Worm (Caenorhabditis elegans): ENCODE data around the gene F26A1.1.

Gene F26A1.1

ce11 chrIII:4849739-4850138 lies 568 bp upstream of the F26A1.1 start, which contains the start of gene nonu-1:
Gene nonu-1, minus strand, starts transcription at chrIII:4849907.
- TF ChIP-seq sem-2 (GFP tag; optimal IDR thresholded peaks at IDR 0.05): no peak
- TF ChIP-seq mls-2 (tag; optimal IDR thresholded peaks at IDR 0.05): no peak
- TF ChIP-seq ceh-39 (tag; optimal IDR thresholded peaks at IDR 0.05): no peak
- no peak for TF ChIP-seq nhr-28 (tag; optimal IDR thresholded peaks at IDR 0.05)
- no peak for TF ChIP-seq nhr-12 (tag; optimal IDR thresholded peaks at IDR 0.05)
- TF ChIP-seq M03D4.4 (tag; optimal IDR thresholded peaks at IDR 0.05): no peak
- no peak for TF ChIP-seq ceh-83 (GFP tag; optimal IDR thresholded peaks at IDR 0.05)
- no peak for TF ChIP-seq unc-39 (tag; optimal IDR thresholded peaks at IDR 0.05)

ce11 chrIII:4852025-4852424 lies 1.7 kb downstream of the F26A1.1 start, which contains the start of gene ced-4:
Gene ced-4, plus strand, starts transcription at chrIII:4852325.
- TF ChIP-seq cnd-1 (tag; optimal IDR thresholded peaks at IDR 0.05) (no peak), mab-5 (tag; optimal IDR thresholded peaks at IDR 0.05) (no peak), blmp-1 (tag; optimal IDR thresholded peaks at IDR 0.05) (no peak), ceh-39 (tag; optimal IDR thresholded peaks at IDR 0.05) (no peak), nhr-2 (tag; optimal IDR thresholded peaks at IDR 0.05) (no peak), nhr-12 (tag; optimal IDR thresholded peaks at IDR 0.05) (no peak), snpc-4 (tag; optimal IDR thresholded peaks at IDR 0.05) (no peak), nhr-76 (tag; optimal IDR thresholded peaks at IDR 0.05) (no peak), unc-39 (tag; optimal IDR thresholded peaks at IDR 0.05) (no peak), mls-2 (tag; optimal IDR thresholded peaks at IDR 0.05) (no peak), pha-4 (tag; optimal IDR thresholded peaks at IDR 0.05) (no peak), drap-1 (GFP tag; optimal IDR thresholded peaks at IDR 0.05) (no peak), unc-62 (GFP tag; optimal IDR thresholded peaks at IDR 0.05) (no peak), sem-2 (GFP tag; optimal IDR thresholded peaks at IDR 0.05) (no peak), ces-1 (GFP tag; optimal IDR thresholded peaks at IDR 0.05) (no peak)

DNA sequence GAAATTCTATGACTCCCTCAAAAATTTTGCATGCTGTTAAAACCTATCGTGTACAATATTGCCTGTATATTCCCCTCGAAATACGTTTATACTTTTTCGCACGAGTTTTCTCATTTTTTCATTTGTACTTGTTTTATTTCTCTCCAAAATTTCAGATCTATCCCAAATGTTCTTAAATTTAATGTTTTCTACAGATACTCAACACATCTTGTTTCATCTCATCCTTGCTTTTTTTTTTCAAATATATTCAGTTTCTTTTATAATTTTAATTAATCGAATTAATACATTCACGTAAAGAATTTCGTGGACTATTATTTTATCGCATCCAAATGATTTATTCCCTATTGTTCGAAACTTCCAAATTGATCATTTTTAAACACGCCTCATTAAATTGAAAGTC lies 4.6 kb downstream of the F26A1.1 start, which contains the start of gene C35D10.8:
C35D10.8 (plus strand) TSS at position 301 of the 400 bp plus-strand sequence.
- TF ChIP-seq mls-2 (tag; optimal IDR thresholded peaks at IDR 0.05) (no peak), ceh-39 (tag; optimal IDR thresholded peaks at IDR 0.05) (no peak), snpc-4 (tag; optimal IDR thresholded peaks at IDR 0.05) (no peak), lin-32 (GFP tag; optimal IDR thresholded peaks at IDR 0.05) (no peak), mep-1 (tag; optimal IDR thresholded peaks at IDR 0.05) (no peak), elt-3 (tag; optimal IDR thresholded peaks at IDR 0.05) (no peak), unc-120 (tag; optimal IDR thresholded peaks at IDR 0.05; ENCODE audit: poor library complexity, severe bottlenecking) (no peak), sem-2 (GFP tag; optimal IDR thresholded peaks at IDR 0.05) (no peak), elt-1 (tag; optimal IDR thresholded peaks at IDR 0.05; ENCODE audit: borderline replicate concordance, insufficient read depth) (no peak), bed-3 (GFP tag; optimal IDR thresholded peaks at IDR 0.05) (no peak), mab-5 (tag; optimal IDR thresholded peaks at IDR 0.05) (no peak), ceh-83 (GFP tag; optimal IDR thresholded peaks at IDR 0.05) (no peak), blmp-1 (tag; optimal IDR thresholded peaks at IDR 0.05) (no peak), hlh-1 (tag; optimal IDR thresholded peaks at IDR 0.05) (no peak), ceh-43 (GFP tag; optimal IDR thresholded peaks at IDR 0.05) (no peak), ham-2 (GFP tag; optimal IDR thresholded peaks at IDR 0.05) (no peak), ztf-11 (tag; optimal IDR thresholded peaks at IDR 0.05) (no peak), nhr-2 (tag; optimal IDR thresholded peaks at IDR 0.05) (no peak), lsy-2 (tag; optimal IDR thresholded peaks at IDR 0.05) (no peak), nhr-12 (tag; optimal IDR thresholded peaks at IDR 0.05) (no peak)

- TF ChIP-seq tbx-8 (GFP tag; optimal IDR thresholded peaks at IDR 0.05): no peak
- no peak for TF ChIP-seq mab-5 (tag; optimal IDR thresholded peaks at IDR 0.05)
- TF ChIP-seq ceh-83 (GFP tag; optimal IDR thresholded peaks at IDR 0.05): no peak
Measured at ce11 chrIII:4856109-4856508, 5.8 kb downstream of the F26A1.1 start, which contains the start of gene C35D10.7. Gene C35D10.7, plus strand, starts transcription at chrIII:4856193.

ce11 chrIII:4856992-4857391 lies 6.7 kb downstream of the F26A1.1 start:
- TF ChIP-seq nhr-76 (tag; optimal IDR thresholded peaks at IDR 0.05): no peak
- no peak for TF ChIP-seq ces-1 (GFP tag; optimal IDR thresholded peaks at IDR 0.05)
- no peak for TF ChIP-seq zip-8 (tag; optimal IDR thresholded peaks at IDR 0.05)
- TF ChIP-seq bed-3 (GFP tag; optimal IDR thresholded peaks at IDR 0.05): no peak
- TF ChIP-seq mab-5 (tag; optimal IDR thresholded peaks at IDR 0.05): no peak
- TF ChIP-seq ham-2 (GFP tag; optimal IDR thresholded peaks at IDR 0.05): no peak
- no peak for TF ChIP-seq ceh-83 (GFP tag; optimal IDR thresholded peaks at IDR 0.05)
- no peak for TF ChIP-seq elt-3 (tag; optimal IDR thresholded peaks at IDR 0.05)
- no peak for TF ChIP-seq blmp-1 (tag; optimal IDR thresholded peaks at IDR 0.05)
